Worm (Caenorhabditis elegans): ENCODE results near the gene D2024.5.
"Not testable (repeated sequence)": the region's sequence is repeated elsewhere in the genome, so short reads cannot be mapped to it uniquely, and the experiment has no call there.

ce11 chrIV:7247243-7247642 lies 19.1 kb upstream of the D2024.5 start, which contains the start of gene D2024.1:
- TF ChIP-seq nhr-12 (tag; optimal IDR thresholded peaks at IDR 0.05); unc-62 (GFP tag; optimal IDR thresholded peaks at IDR 0.05); lsy-2 (tag; optimal IDR thresholded peaks at IDR 0.05); ceh-82 (tag; optimal IDR thresholded peaks at IDR 0.05); ama-1 (optimal IDR thresholded peaks at IDR 0.05); aly-2 (tag; optimal IDR thresholded peaks at IDR 0.05); ztf-4 (tag; optimal IDR thresholded peaks at IDR 0.05); nhr-6 (tag; optimal IDR thresholded peaks at IDR 0.05); elt-1 (tag; optimal IDR thresholded peaks at IDR 0.05): not testable (repeated sequence)

Measured in whole organism, L2 larva.